Fruit fly (Drosophila melanogaster): ENCODE data around the gene CG43675.

DNA sequence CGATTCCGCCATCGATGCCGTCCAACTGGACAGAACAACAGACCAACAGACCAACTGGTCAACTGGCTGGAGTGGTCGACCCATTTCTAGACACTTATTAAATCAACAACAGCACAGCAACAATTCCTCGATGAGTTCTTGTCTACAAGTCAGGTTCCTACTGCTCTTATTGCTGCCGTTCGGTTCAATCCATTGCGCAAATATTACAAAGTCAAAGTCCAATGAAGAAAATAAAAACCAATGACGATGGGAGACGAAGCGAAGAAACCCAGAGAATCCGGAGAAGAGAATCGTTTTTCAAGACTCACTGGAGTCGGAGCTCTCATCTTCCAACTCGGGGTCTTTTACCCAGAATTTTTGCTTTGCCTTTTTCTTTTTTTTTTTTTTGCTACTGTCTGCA, 33.7 kb downstream of the CG43675 start:
- no peak for TF ChIP-seq CTCF (optimal IDR thresholded peaks at IDR 0.05)
- no peak for TF ChIP-seq CG8478 (optimal IDR thresholded peaks at IDR 0.05)
